Worm (Caenorhabditis elegans) whole organism, mixed stage, embryonic: Measurements from ENCODE around the gene nono-1.

Experiments
- elt-3 ChIP-seq: fragments of 150-350 bp; optimal IDR thresholded peaks from 2 replicates; lab custom pipeline; 2014; ENCODE audit warnings: missing biosample characterization, missing genetic modification characterization
- ham-2 ChIP-seq: fragments of 200-800 bp; sonication (Bioruptor generic); optimal IDR thresholded peaks from 2 replicates; lab custom pipeline; 2018; ENCODE audit warnings: mild to moderate bottlenecking, missing genetic modification characterization, missing compliant biosample characterization
- lin-13 ChIP-seq: fragments of 150-350 bp; optimal IDR thresholded peaks from 2 replicates; lab custom pipeline; 2014; ENCODE audit warnings: missing biosample characterization, missing genetic modification characterization
- lsy-2 ChIP-seq: fragments of 150-350 bp; optimal IDR thresholded peaks from 2 replicates; lab custom pipeline; 2014; ENCODE audit warnings: missing biosample characterization, missing genetic modification characterization
- mep-1 ChIP-seq: fragments of 150-350 bp; optimal IDR thresholded peaks from 2 replicates; lab custom pipeline; 2017; ENCODE audit warnings: missing biosample characterization, missing genetic modification reagents, missing genetic modification characterization, inconsistent platforms
- nhr-28 ChIP-seq: fragments of 150-350 bp; optimal IDR thresholded peaks from 2 replicates; lab custom pipeline; 2014; ENCODE audit warnings: missing biosample characterization, missing genetic modification characterization
- nhr-76 ChIP-seq: sonication (generic microtip); optimal IDR thresholded peaks from 2 replicates; lab custom pipeline; 2017; ENCODE audit warnings: missing biosample characterization, missing genetic modification characterization
- pha-4 ChIP-seq: fragments of 150-350 bp; optimal IDR thresholded peaks from 2 replicates; lab custom pipeline; 2018; ENCODE audit warnings: missing biosample characterization, missing genetic modification reagents, missing genetic modification characterization
- snpc-4 ChIP-seq: fragments of 150-350 bp; optimal IDR thresholded peaks from 2 replicates; lab custom pipeline; 2014; ENCODE audit warnings: missing biosample characterization, missing genetic modification characterization
- unc-39 ChIP-seq: fragments of 150-350 bp; optimal IDR thresholded peaks from 2 replicates; lab custom pipeline; 2014; ENCODE audit warnings: missing biosample characterization, missing genetic modification characterization
- ztf-11 ChIP-seq: fragments of 150-350 bp; optimal IDR thresholded peaks from 2 replicates; lab custom pipeline; 2014; ENCODE audit warnings: missing biosample characterization, missing genetic modification characterization

ce11 chrIII:5914717-5915116, 43.3 kb downstream of the nono-1 start:
- TF ChIP-seq nhr-76 (tag; lab: Kevin White, UChicago) (no peak), mep-1 (tag; lab: Kevin White, UChicago) (no peak), lsy-2 (tag; lab: Kevin White, UChicago) (no peak), lin-13 (tag; lab: Kevin White, UChicago) (no peak), pha-4 (tag; lab: Kevin White, UChicago) (no peak), ztf-11 (no peak), nhr-28 (tag; lab: Kevin White, UChicago) (no peak), unc-39 (no peak), elt-3 (tag; lab: Kevin White, UChicago) (no peak), snpc-4 (tag; lab: Kevin White, UChicago) (no peak), ham-2 (GFP tag; lab: Kevin White, UChicago) (no peak)
